Fruit fly (Drosophila melanogaster) whole organism, embryonic: ENCODE data around the gene MtnF.
A peak's percentile ranks its signal among the peaks of the same experiment; 100 is the strongest.

ENCODE experiments used
- BEAF-32 ChIP-seq: fragments of 200-800 bp; sonication (Bioruptor generic); optimal IDR thresholded peaks from 3 replicates; lab custom pipeline; 2017; ENCODE audit warnings: missing biosample characterization, missing genetic modification characterization, mild to moderate bottlenecking, moderate library complexity, missing genetic modification reagents
- Blimp-1 ChIP-seq: fragments of 200-800 bp; sonication (Bioruptor generic); optimal IDR thresholded peaks from 3 replicates; lab custom pipeline; 2018; ENCODE audit warnings: missing biosample characterization, missing genetic modification characterization, mild to moderate bottlenecking, moderate library complexity, missing genetic modification reagents
- CG10267 ChIP-seq: fragments of 200-800 bp; sonication (Bioruptor generic); optimal IDR thresholded peaks from 2 replicates; lab custom pipeline; 2018; ENCODE audit warnings: missing biosample characterization, mild to moderate bottlenecking, missing genetic modification characterization, moderate library complexity
- CG11398 ChIP-seq: fragments of 200-800 bp; sonication (Bioruptor generic); optimal IDR thresholded peaks from 2 replicates; lab custom pipeline; 2016; ENCODE audit warnings: missing biosample characterization, missing genetic modification characterization
- CG11504 ChIP-seq: fragments of 200-800 bp; sonication (Bioruptor generic); optimal IDR thresholded peaks from 3 replicates; lab custom pipeline; 2019; ENCODE audit warnings: missing biosample characterization, mild to moderate bottlenecking, missing genetic modification characterization, moderate library complexity
- CG11723 ChIP-seq: fragments of 200-800 bp; sonication (Bioruptor generic); optimal IDR thresholded peaks from 2 replicates; lab custom pipeline; 2017; ENCODE audit warnings: missing biosample characterization, mild to moderate bottlenecking, missing genetic modification characterization
- CG12104 ChIP-seq: fragments of 200-800 bp; sonication (Bioruptor generic); optimal IDR thresholded peaks from 3 replicates; lab custom pipeline; 2016; ENCODE audit warnings: missing biosample characterization, missing genetic modification characterization
- CG12659 ChIP-seq: fragments of 200-800 bp; sonication (Bioruptor generic); optimal IDR thresholded peaks from 3 replicates; lab custom pipeline; 2017; ENCODE audit warnings: mild to moderate bottlenecking, missing biosample characterization, missing genetic modification reagents, missing genetic modification characterization
- CG14014 ChIP-seq: fragments of 200-800 bp; sonication (Bioruptor generic); IDR thresholded peaks from 2 replicates; pipeline ENCODE4 v1.3.6; 2022; ENCODE audit warnings: missing biosample characterization, missing genetic modification characterization
- CG17359 ChIP-seq: fragments of 200-800 bp; sonication (Bioruptor generic); optimal IDR thresholded peaks from 3 replicates; lab custom pipeline; 2018; ENCODE audit warnings: missing biosample characterization, mild to moderate bottlenecking, missing genetic modification characterization, moderate library complexity
- CG1832 ChIP-seq: fragments of 200-800 bp; sonication (Bioruptor generic); optimal IDR thresholded peaks from 2 replicates; lab custom pipeline; 2017; ENCODE audit warnings: missing biosample characterization, mild to moderate bottlenecking, missing genetic modification characterization, inconsistent platforms
- CG2678 ChIP-seq: fragments of 200-800 bp; sonication (Bioruptor generic); optimal IDR thresholded peaks from 3 replicates; lab custom pipeline; 2019; ENCODE audit warnings: missing biosample characterization, mild to moderate bottlenecking, missing genetic modification characterization, moderate library complexity
- CG31224 ChIP-seq: fragments of 200-800 bp; sonication (Bioruptor generic); IDR thresholded peaks from 2 replicates; pipeline ENCODE4 v1.3.6; 2022; ENCODE audit warnings: missing biosample characterization, missing genetic modification characterization
- CG3726 ChIP-seq: fragments of 200-800 bp; sonication (Bioruptor generic); IDR thresholded peaks from 3 replicates; pipeline ENCODE4, ENCODE4 v1.3.6; 2022; ENCODE audit warnings: missing biosample characterization, missing genetic modification characterization
- CG5953 ChIP-seq: fragments of 200-800 bp; sonication (Bioruptor generic); IDR thresholded peaks from 2 replicates; pipeline ENCODE4 v1.3.6; 2022; ENCODE audit warnings: missing biosample characterization, missing genetic modification characterization
- CG6813 ChIP-seq: fragments of 200-800 bp; sonication (Bioruptor generic); optimal IDR thresholded peaks from 2 replicates; lab custom pipeline; 2017; ENCODE audit warnings: missing biosample characterization, missing genetic modification characterization, mild to moderate bottlenecking, moderate library complexity, missing genetic modification reagents
- D19A ChIP-seq: fragments of 200-800 bp; optimal IDR thresholded peaks from 3 replicates; lab custom pipeline; 2019; ENCODE audit warnings: missing biosample characterization, mild to moderate bottlenecking, missing genetic modification characterization, moderate library complexity
- Dip2 ChIP-seq: fragments of 200-800 bp; sonication (Bioruptor generic); IDR thresholded peaks from 2 replicates; pipeline ENCODE4 v1.3.6; 2022; ENCODE audit warnings: missing biosample characterization, missing genetic modification characterization
- Fer1 ChIP-seq: fragments of 200-800 bp; sonication (Bioruptor generic); optimal IDR thresholded peaks from 2 replicates; lab custom pipeline; 2017; ENCODE audit warnings: missing biosample characterization, mild to moderate bottlenecking, missing genetic modification characterization
- HmgZ ChIP-seq: fragments of 200-800 bp; sonication (Bioruptor generic); optimal IDR thresholded peaks from 2 replicates; lab custom pipeline; 2018; ENCODE audit warnings: missing biosample characterization, mild to moderate bottlenecking, missing genetic modification characterization
- Hr78 ChIP-seq, 2 experiments: fragments of 200-800 bp in 1 of 2; fragments of >200 bp in 1 of 2; sonication (Bioruptor generic) in 1 of 2; optimal IDR thresholded peaks; 2 replicates each; lab custom pipeline; 2017 to 2019; ENCODE audit warnings: missing biosample characterization in 2 of 2, missing genetic modification characterization in 2 of 2, mild to moderate bottlenecking in 1 of 2, moderate library complexity in 1 of 2
- Lhr ChIP-seq: fragments of 200-800 bp; sonication (Bioruptor generic); optimal IDR thresholded peaks from 3 replicates; lab custom pipeline; 2017; ENCODE audit warnings: mild to moderate bottlenecking, missing biosample characterization, missing genetic modification reagents, missing genetic modification characterization
- Oli ChIP-seq: fragments of 200-800 bp; sonication (Bioruptor generic); optimal IDR thresholded peaks from 2 replicates; lab custom pipeline; 2018; ENCODE audit warnings: missing biosample characterization, mild to moderate bottlenecking, missing genetic modification characterization, moderate library complexity
- PHDP ChIP-seq: fragments of 200-800 bp; sonication (Bioruptor generic); optimal IDR thresholded peaks from 3 replicates; lab custom pipeline; 2018; ENCODE audit warnings: missing biosample characterization, mild to moderate bottlenecking, missing genetic modification characterization, moderate library complexity
- Xbp1 ChIP-seq: fragments of 200-800 bp; sonication (Bioruptor generic); optimal IDR thresholded peaks from 3 replicates; lab custom pipeline; 2016; ENCODE audit warnings: missing biosample characterization, mild to moderate bottlenecking, missing genetic modification characterization
- Xrp1 ChIP-seq: fragments of 200-800 bp; sonication (Bioruptor generic); IDR thresholded peaks from 2 replicates; pipeline ENCODE4 v1.3.6; 2022; ENCODE audit warnings: missing biosample characterization, missing genetic modification characterization
- btn ChIP-seq: fragments of 200-800 bp; sonication (Bioruptor generic); optimal IDR thresholded peaks from 2 replicates; lab custom pipeline; 2016; ENCODE audit warnings: missing biosample characterization, missing genetic modification characterization
- caup ChIP-seq: fragments of 200-800 bp; sonication (Bioruptor generic); optimal IDR thresholded peaks from 3 replicates; lab custom pipeline; 2017; ENCODE audit warnings: missing biosample characterization, mild to moderate bottlenecking, missing genetic modification characterization, moderate library complexity; ENCODE audit not compliant: severe bottlenecking
- dmrt11E ChIP-seq: fragments of 200-800 bp; sonication (Bioruptor generic); optimal IDR thresholded peaks from 3 replicates; lab custom pipeline; 2018; ENCODE audit warnings: missing biosample characterization, mild to moderate bottlenecking, missing genetic modification characterization, moderate library complexity
- fd96Cb ChIP-seq: fragments of 200-800 bp; sonication (Bioruptor generic); optimal IDR thresholded peaks from 2 replicates; lab custom pipeline; 2018; ENCODE audit warnings: missing biosample characterization, mild to moderate bottlenecking, missing genetic modification characterization, moderate library complexity
- fu2 ChIP-seq: fragments of 200-800 bp; sonication (Bioruptor generic); optimal IDR thresholded peaks from 2 replicates; lab custom pipeline; 2016; ENCODE audit warnings: missing biosample characterization, missing genetic modification characterization
- gro ChIP-seq: fragments of 200-800 bp; sonication (Bioruptor generic); optimal IDR thresholded peaks from 2 replicates; lab custom pipeline; 2016; ENCODE audit warnings: missing biosample characterization, missing genetic modification characterization
- gsb ChIP-seq: fragments of 200-800 bp; sonication (Bioruptor generic); IDR thresholded peaks from 2 replicates; pipeline ENCODE4 v1.3.6; 2022; ENCODE audit warnings: missing biosample characterization, missing genetic modification characterization
- hkb ChIP-seq, 2 experiments: fragments of 200-800 bp in 1 of 2; fragments of >200 bp in 1 of 2; sonication (Bioruptor generic) in 1 of 2; IDR thresholded peaks in 1 of 2; optimal IDR thresholded peaks in 1 of 2; 2 replicates each; pipeline versions ENCODE4 v1.3.6 to Lab custom; 2017 to 2022; ENCODE audit warnings: missing biosample characterization in 1 of 2, missing genetic modification characterization in 1 of 2
- insv ChIP-seq, 2 experiments: fragments of 200-800 bp; sonication (Bioruptor generic); optimal IDR thresholded peaks; 3 replicates each; lab custom pipeline; 2016 to 2018; ENCODE audit warnings: missing biosample characterization in 2 of 2, missing genetic modification characterization in 2 of 2
- jumu ChIP-seq: fragments of 200-800 bp; sonication (Bioruptor generic); optimal IDR thresholded peaks from 3 replicates; lab custom pipeline; 2016; ENCODE audit warnings: missing biosample characterization, missing genetic modification characterization
- lola ChIP-seq, 3 experiments: fragments of >200 bp in 2 of 3; fragments of 200-800 bp in 1 of 3; sonication (Bioruptor generic) in 1 of 3; optimal IDR thresholded peaks; 2 replicates each; lab custom pipeline; 2017 to 2019; ENCODE audit warnings: missing biosample characterization in 3 of 3, missing genetic modification characterization in 3 of 3, mild to moderate bottlenecking in 1 of 3, moderate library complexity in 1 of 3
- maf-S ChIP-seq: fragments of 200-800 bp; sonication (Bioruptor generic); optimal IDR thresholded peaks from 2 replicates; lab custom pipeline; 2016; ENCODE audit warnings: missing biosample characterization, missing genetic modification characterization
- mirr ChIP-seq: fragments of 200-800 bp; sonication (Bioruptor generic); optimal IDR thresholded peaks from 3 replicates; lab custom pipeline; 2018; ENCODE audit warnings: missing biosample characterization, mild to moderate bottlenecking, missing genetic modification characterization
- odd ChIP-seq: fragments of 200-800 bp; sonication (Bioruptor generic); optimal IDR thresholded peaks from 2 replicates; lab custom pipeline; 2017; ENCODE audit warnings: missing biosample characterization, mild to moderate bottlenecking, missing genetic modification characterization
- onecut ChIP-seq: fragments of 200-800 bp; sonication (Bioruptor generic); IDR thresholded peaks from 2 replicates; pipeline ENCODE4 v1.3.6; 2022; ENCODE audit warnings: missing biosample characterization, missing genetic modification characterization
- pnt ChIP-seq: fragments of 200-800 bp; sonication (Bioruptor generic); optimal IDR thresholded peaks from 3 replicates; lab custom pipeline; 2016; ENCODE audit warnings: missing biosample characterization, missing genetic modification characterization
- rib ChIP-seq: fragments of 200-800 bp; sonication (Bioruptor generic); IDR thresholded peaks from 2 replicates; pipeline ENCODE4 v1.3.6; 2022; ENCODE audit warnings: missing biosample characterization, missing genetic modification characterization
- seq ChIP-seq: fragments of 200-800 bp; sonication (Bioruptor generic); IDR thresholded peaks from 2 replicates; pipeline ENCODE4 v1.3.6; 2022; ENCODE audit warnings: missing biosample characterization, missing genetic modification characterization
- shn ChIP-seq: fragments of 200-800 bp; sonication (Bioruptor generic); optimal IDR thresholded peaks from 3 replicates; lab custom pipeline; 2016; ENCODE audit warnings: missing biosample characterization, missing genetic modification characterization
- sna ChIP-seq: fragments of 200-800 bp; sonication (Bioruptor generic); IDR thresholded peaks from 2 replicates; pipeline ENCODE4 v1.3.6; 2022; ENCODE audit warnings: missing biosample characterization, missing genetic modification characterization; ENCODE audit not compliant: partially characterized antibody
- sob ChIP-seq: fragments of 200-800 bp; sonication (Bioruptor generic); IDR thresholded peaks from 2 replicates; pipeline ENCODE4 v1.3.6; 2022; ENCODE audit warnings: missing biosample characterization, missing genetic modification characterization
- unpg ChIP-seq: fragments of 200-800 bp; sonication (Bioruptor generic); optimal IDR thresholded peaks from 3 replicates; lab custom pipeline; 2018; ENCODE audit warnings: missing biosample characterization, mild to moderate bottlenecking, missing genetic modification characterization, moderate library complexity
- yki ChIP-seq: fragments of >200 bp; optimal IDR thresholded peaks from 3 replicates; lab custom pipeline; 2018

MtnF gene

dm6 chr3R:24654770-24655322 is 19.9 kb upstream of the MtnF start, which contains the start of the genes CG31125 and CG6695 (continued):
- peak in 1 of 2 experiments; percentile 56 for TF ChIP-seq insv (GFP tag; optimal IDR thresholded peaks at IDR 0.05; lab: Kevin White, UChicago)
- peak; percentile 54 for TF ChIP-seq CG10267 (tag; lab: Kevin White, UChicago)
- peak; percentile 56 for TF ChIP-seq sob (GFP tag; lab: Robert Waterston, UW)
- peak; percentile 56 for TF ChIP-seq dmrt11E (tag; lab: Kevin White, UChicago)
- TF ChIP-seq Xrp1 (GFP tag; lab: Robert Waterston, UW), result peak; percentile 33; the same call in 1 of the 2 replicates
- no peak for TF ChIP-seq yki (lab: Kevin White, UChicago)
- TF ChIP-seq CG11398 (GFP tag; lab: Kevin White, UChicago), result no peak
- no peak for TF ChIP-seq seq (GFP tag; lab: Robert Waterston, UW)
- TF ChIP-seq pnt (GFP tag; lab: Kevin White, UChicago), result peak; percentile 55
- peak in 1 of 3 experiments; percentile 44 for TF ChIP-seq lola (GFP tag; optimal IDR thresholded peaks at IDR 0.05; lab: Kevin White, UChicago)
- TF ChIP-seq Oli, result no peak
- no peak for TF ChIP-seq odd (GFP tag; lab: Kevin White, UChicago)
- peak; percentile 67 for TF ChIP-seq fu2 (GFP tag; lab: Kevin White, UChicago)
- peak; percentile 74 for TF ChIP-seq shn
- TF ChIP-seq caup, result peak; percentile 27
- no peak for TF ChIP-seq gsb (GFP tag; lab: Robert Waterston, UW)
- TF ChIP-seq onecut, result no peak
- peak; percentile 71 for TF ChIP-seq hkb (optimal IDR thresholded peaks at IDR 0.05; lab: Kevin White, UChicago)
- TF ChIP-seq hkb (GFP tag; IDR thresholded peaks at IDR 0.05; lab: Robert Waterston, UW), result no peak
- no peak for TF ChIP-seq CG5953 (GFP tag; lab: Robert Waterston, UW)
- TF ChIP-seq Fer1, result peak; percentile 45
- peak; percentile 64 for TF ChIP-seq maf-S
- TF ChIP-seq jumu, result peak; percentile 53
- no peak for TF ChIP-seq PHDP (tag; lab: Kevin White, UChicago)
- peak; percentile 70 for TF ChIP-seq sna
- TF ChIP-seq Lhr (GFP tag; lab: Kevin White, UChicago), result no peak
- TF ChIP-seq unpg, result no peak
- peak; percentile 22 for TF ChIP-seq CG12104 (GFP tag; lab: Kevin White, UChicago)
- no peak for TF ChIP-seq CG17359 (tag; lab: Kevin White, UChicago)
- TF ChIP-seq CG11504 (tag; lab: Kevin White, UChicago), result no peak
- TF ChIP-seq CG6813, result no peak
- TF ChIP-seq CG3726, result no peak
- no peak for TF ChIP-seq D19A (tag; lab: Kevin White, UChicago)
- TF ChIP-seq Hr78 (GFP tag; optimal IDR thresholded peaks at IDR 0.05; lab: Kevin White, UChicago), result no peak
- TF ChIP-seq CG11723, result no peak
- TF ChIP-seq HmgZ (tag; lab: Kevin White, UChicago), result peak; percentile 65
- peak; percentile 71 for TF ChIP-seq Xbp1 (GFP tag; lab: Kevin White, UChicago)
- TF ChIP-seq Dip2 (GFP tag; lab: Robert Waterston, UW), result no peak
- TF ChIP-seq Blimp-1 (GFP tag; lab: Kevin White, UChicago), result no peak
- TF ChIP-seq gro (GFP tag; lab: Kevin White, UChicago), result peak; percentile 85
- TF ChIP-seq CG12659 (GFP tag; lab: Kevin White, UChicago), result peak; percentile 78
- TF ChIP-seq CG1832 (GFP tag; lab: Kevin White, UChicago), result no peak
- no peak for TF ChIP-seq CG2678 (tag; lab: Kevin White, UChicago)
- peak; percentile 94 for TF ChIP-seq BEAF-32 (GFP tag; lab: Kevin White, UChicago)
- TF ChIP-seq CG31224 (GFP tag; lab: Robert Waterston, UW), result no peak
- no peak for TF ChIP-seq rib
- TF ChIP-seq btn (GFP tag; lab: Kevin White, UChicago), result no peak
- no peak for TF ChIP-seq mirr (GFP tag; lab: Kevin White, UChicago)
- TF ChIP-seq CG14014 (GFP tag; lab: Robert Waterston, UW), result no peak
- no peak for TF ChIP-seq fd96Cb (tag; lab: Kevin White, UChicago)
